Worm (Caenorhabditis elegans): Measurements from ENCODE around the gene alp-1.

The alp-1 gene

ce11 chrIV:8844457-8844856 lies 7.8 kb upstream of the alp-1 start, which contains the start of gene T11B7.2:
TSS of gene T11B7.2 (minus strand) at chrIV:8844557.
- TF ChIP-seq R02D3.7 (tag; optimal IDR thresholded peaks at IDR 0.05) = no peak
- no peak for TF ChIP-seq ztf-11 (tag; optimal IDR thresholded peaks at IDR 0.05)
- TF ChIP-seq lin-39 (tag; optimal IDR thresholded peaks at IDR 0.05) = no peak
- TF ChIP-seq mbf-1 (tag; optimal IDR thresholded peaks at IDR 0.05) = no peak
- TF ChIP-seq nhr-10 (tag; optimal IDR thresholded peaks at IDR 0.05) = no peak
- no peak for TF ChIP-seq egl-27 (tag; optimal IDR thresholded peaks at IDR 0.05)
- TF ChIP-seq sma-3 (GFP tag; optimal IDR thresholded peaks at IDR 0.05) = no peak
- TF ChIP-seq peb-1 (tag; optimal IDR thresholded peaks at IDR 0.05) = no peak
- no peak for TF ChIP-seq crh-2 (tag; optimal IDR thresholded peaks at IDR 0.05)
- TF ChIP-seq lin-13 (GFP tag; optimal IDR thresholded peaks at IDR 0.05) = no peak
- TF ChIP-seq alr-1 (tag; optimal IDR thresholded peaks at IDR 0.05) = no peak
- no peak for TF ChIP-seq sem-4 (tag; optimal IDR thresholded peaks at IDR 0.05)
- no peak for TF ChIP-seq sma-9 (GFP tag; optimal IDR thresholded peaks at IDR 0.05)
- no peak for TF ChIP-seq sma-9 (tag; optimal IDR thresholded peaks at IDR 0.05)
- no peak for TF ChIP-seq zag-1 (tag; optimal IDR thresholded peaks at IDR 0.05)
- no peak for TF ChIP-seq lsy-2 (tag; optimal IDR thresholded peaks at IDR 0.05)
- TF ChIP-seq ceh-82 (tag; optimal IDR thresholded peaks at IDR 0.05) = no peak

ce11 chrIV:8845922-8846321 lies 6.4 kb upstream of the alp-1 start:
- TF ChIP-seq crh-2 (tag; optimal IDR thresholded peaks at IDR 0.05) = peak; percentile 24
- no peak for TF ChIP-seq lin-13 (GFP tag; optimal IDR thresholded peaks at IDR 0.05)
- peak; percentile 80 for TF ChIP-seq fos-1 (tag; optimal IDR thresholded peaks at IDR 0.05)
- TF ChIP-seq elt-1 (tag; optimal IDR thresholded peaks at IDR 0.05) = no peak

ce11 chrIV:8847918-8848317 lies 4.4 kb upstream of the alp-1 start, which contains the start of gene col-118:
TSS of gene col-118 (plus strand) at chrIV:8848218.
- TF ChIP-seq nhr-129 (tag; optimal IDR thresholded peaks at IDR 0.05) = no peak
- no peak for TF ChIP-seq ama-1 (optimal IDR thresholded peaks at IDR 0.05)

ce11 chrIV:8848983-8849382 lies 3.3 kb upstream of the alp-1 start:
- TF ChIP-seq nhr-129 (tag; optimal IDR thresholded peaks at IDR 0.05) = no peak
- TF ChIP-seq sem-4 (tag; optimal IDR thresholded peaks at IDR 0.05) = no peak
- no peak for TF ChIP-seq fos-1 (tag; optimal IDR thresholded peaks at IDR 0.05)
- no peak for TF ChIP-seq ztf-4 (tag; optimal IDR thresholded peaks at IDR 0.05)
- no peak for TF ChIP-seq aly-2 (tag; optimal IDR thresholded peaks at IDR 0.05)
- no peak for TF ChIP-seq dmd-4 (tag; optimal IDR thresholded peaks at IDR 0.05)
- no peak for TF ChIP-seq nhr-6 (tag; optimal IDR thresholded peaks at IDR 0.05)
- TF ChIP-seq ZK546.5 (tag; optimal IDR thresholded peaks at IDR 0.05) = no peak
- no peak for TF ChIP-seq alr-1 (tag; optimal IDR thresholded peaks at IDR 0.05)
- no peak for TF ChIP-seq nhr-23 (tag; optimal IDR thresholded peaks at IDR 0.05)
- no peak for TF ChIP-seq lsy-2 (tag; optimal IDR thresholded peaks at IDR 0.05)
- no peak for TF ChIP-seq snpc-4 (tag; optimal IDR thresholded peaks at IDR 0.05)
- no peak for TF ChIP-seq lin-11 (tag; optimal IDR thresholded peaks at IDR 0.05)

ce11 chrIV:8850807-8851206 lies 1.5 kb upstream of the alp-1 start:
- no peak for TF ChIP-seq nhr-11 (tag; optimal IDR thresholded peaks at IDR 0.05)
- TF ChIP-seq F13H6.1 (tag; optimal IDR thresholded peaks at IDR 0.05) = peak; percentile 47
- TF ChIP-seq snpc-4 (tag; optimal IDR thresholded peaks at IDR 0.05) = no peak

- no peak for TF ChIP-seq ama-1 (optimal IDR thresholded peaks at IDR 0.05)
- no peak for TF ChIP-seq gmeb-1 (tag; optimal IDR thresholded peaks at IDR 0.05)
- TF ChIP-seq nhr-23 (tag; optimal IDR thresholded peaks at IDR 0.05) = no peak
These were observed 1.0 kb downstream of the alp-1 start for ce11 chrIV:8853301-8853700.

ce11 chrIV:8855963-8856362 lies 3.7 kb downstream of the alp-1 start, which contains the start of gene T11B7.5:
TSS of gene T11B7.5 (minus strand) at chrIV:8856063.
- TF ChIP-seq unc-39 (tag; optimal IDR thresholded peaks at IDR 0.05) = no peak
- no peak for TF ChIP-seq F13H6.1 (tag; optimal IDR thresholded peaks at IDR 0.05)
- TF ChIP-seq lin-13 (GFP tag; optimal IDR thresholded peaks at IDR 0.05) = no peak
- no peak for TF ChIP-seq ZK546.5 (tag; optimal IDR thresholded peaks at IDR 0.05)
- no peak for TF ChIP-seq ztf-11 (tag; optimal IDR thresholded peaks at IDR 0.05)
- TF ChIP-seq lin-11 (tag; optimal IDR thresholded peaks at IDR 0.05) = no peak
- no peak for TF ChIP-seq skn-1 (tag; optimal IDR thresholded peaks at IDR 0.05)
- TF ChIP-seq sma-9 (GFP tag; optimal IDR thresholded peaks at IDR 0.05) = no peak
- TF ChIP-seq sma-9 (tag; optimal IDR thresholded peaks at IDR 0.05) = no peak
- TF ChIP-seq nhr-23 (tag; optimal IDR thresholded peaks at IDR 0.05) = no peak
- TF ChIP-seq mbf-1 (tag; optimal IDR thresholded peaks at IDR 0.05) = no peak
- TF ChIP-seq mab-5 (tag; optimal IDR thresholded peaks at IDR 0.05) = no peak
- TF ChIP-seq lsy-2 (tag; optimal IDR thresholded peaks at IDR 0.05) = no peak

Measured in whole organism, L2 larva.